Fruit fly (Drosophila melanogaster) whole organism, embryonic: Measurements from ENCODE around the gene CG10674.

Source experiments
- Atf6 ChIP-seq: fragments of 200-800 bp; sonication (Bioruptor generic); IDR thresholded peaks from 2 replicates; pipeline ENCODE4 v1.3.6; 2022; ENCODE audit warnings: missing biosample characterization, missing genetic modification characterization
- BEAF-32 ChIP-seq: fragments of 200-800 bp; sonication (Bioruptor generic); optimal IDR thresholded peaks from 3 replicates; lab custom pipeline; 2017; ENCODE audit warnings: missing biosample characterization, missing genetic modification characterization, mild to moderate bottlenecking, moderate library complexity, missing genetic modification reagents
- CG1024 ChIP-seq: fragments of 200-800 bp; sonication (Bioruptor generic); IDR thresholded peaks from 2 replicates; pipeline ENCODE4 v1.3.6; 2022; ENCODE audit warnings: missing biosample characterization, missing genetic modification characterization
- CG10979 ChIP-seq: fragments of 200-800 bp; sonication (Bioruptor generic); optimal IDR thresholded peaks from 2 replicates; lab custom pipeline; 2018; ENCODE audit warnings: missing biosample characterization, mild to moderate bottlenecking, missing genetic modification characterization, moderate library complexity
- CG13123 ChIP-seq: fragments of 200-800 bp; sonication (Bioruptor generic); optimal IDR thresholded peaks from 2 replicates; lab custom pipeline; 2016; ENCODE audit warnings: missing biosample characterization, missing genetic modification characterization
- CG1603 ChIP-seq: fragments of 200-800 bp; sonication (Bioruptor generic); optimal IDR thresholded peaks from 2 replicates; lab custom pipeline; 2019; ENCODE audit warnings: missing biosample characterization, mild to moderate bottlenecking, missing genetic modification characterization, moderate library complexity
- CG16813 ChIP-seq: fragments of 200-800 bp; sonication (Bioruptor generic); IDR thresholded peaks from 3 replicates; pipeline ENCODE4 v1.3.6; 2022; ENCODE audit warnings: missing biosample characterization, missing genetic modification characterization; ENCODE audit not compliant: partially characterized antibody
- CG17568 ChIP-seq: fragments of 200-800 bp; sonication (Bioruptor generic); optimal IDR thresholded peaks from 2 replicates; lab custom pipeline; 2018; ENCODE audit warnings: missing biosample characterization, mild to moderate bottlenecking, missing genetic modification characterization, moderate library complexity
- CG2678 ChIP-seq: fragments of 200-800 bp; sonication (Bioruptor generic); optimal IDR thresholded peaks from 3 replicates; lab custom pipeline; 2019; ENCODE audit warnings: missing biosample characterization, mild to moderate bottlenecking, missing genetic modification characterization, moderate library complexity
- CG30403 ChIP-seq: fragments of 200-800 bp; sonication (Bioruptor generic); optimal IDR thresholded peaks from 3 replicates; lab custom pipeline; 2016; ENCODE audit warnings: missing biosample characterization, missing genetic modification characterization
- CG3065 ChIP-seq: fragments of 200-800 bp; sonication (Bioruptor generic); optimal IDR thresholded peaks from 2 replicates; lab custom pipeline; 2016; ENCODE audit warnings: missing biosample characterization, missing genetic modification characterization
- CG32767 ChIP-seq: fragments of 200-800 bp; sonication (Bioruptor generic); IDR thresholded peaks from 2 replicates; pipeline ENCODE4 v1.3.6; 2022; ENCODE audit warnings: missing biosample characterization, missing genetic modification characterization
- CG33557 ChIP-seq: fragments of 200-800 bp; sonication (Bioruptor generic); optimal IDR thresholded peaks from 2 replicates; lab custom pipeline; 2019; ENCODE audit warnings: missing biosample characterization, mild to moderate bottlenecking, missing genetic modification characterization, moderate library complexity
- CG6254 ChIP-seq: fragments of 200-800 bp; sonication (Bioruptor generic); optimal IDR thresholded peaks from 3 replicates; lab custom pipeline; 2017; ENCODE audit warnings: mild to moderate bottlenecking, missing biosample characterization, missing genetic modification reagents, missing genetic modification characterization
- CG6813 ChIP-seq: fragments of 200-800 bp; sonication (Bioruptor generic); optimal IDR thresholded peaks from 2 replicates; lab custom pipeline; 2017; ENCODE audit warnings: missing biosample characterization, missing genetic modification characterization, mild to moderate bottlenecking, moderate library complexity, missing genetic modification reagents
- CG7745 ChIP-seq: fragments of 200-800 bp; sonication (Bioruptor generic); optimal IDR thresholded peaks from 2 replicates; lab custom pipeline; 2018; ENCODE audit warnings: missing biosample characterization, mild to moderate bottlenecking, missing genetic modification characterization, moderate library complexity
- CG7839 ChIP-seq: fragments of 200-800 bp; sonication (Bioruptor generic); optimal IDR thresholded peaks from 3 replicates; lab custom pipeline; 2018; ENCODE audit warnings: missing biosample characterization, mild to moderate bottlenecking, missing genetic modification characterization, moderate library complexity
- CoRest ChIP-seq: fragments of 200-800 bp; sonication (Bioruptor generic); optimal IDR thresholded peaks from 3 replicates; lab custom pipeline; 2018; ENCODE audit warnings: missing biosample characterization, mild to moderate bottlenecking, missing genetic modification characterization, moderate library complexity
- Dip3 ChIP-seq: fragments of 200-800 bp; sonication (Bioruptor generic); optimal IDR thresholded peaks from 3 replicates; lab custom pipeline; 2016; ENCODE audit warnings: missing biosample characterization, missing genetic modification characterization
- Ets65A ChIP-seq: fragments of 200-800 bp; sonication (Bioruptor generic); peaks from one replicate; lab custom pipeline; 2016; ENCODE audit warnings: missing biosample characterization, missing genetic modification characterization
- HLH54F ChIP-seq: fragments of 200-800 bp; sonication (Bioruptor generic); optimal IDR thresholded peaks from 3 replicates; lab custom pipeline; 2016; ENCODE audit warnings: missing biosample characterization, missing genetic modification characterization
- Hey ChIP-seq: fragments of 200-800 bp; sonication (Bioruptor generic); optimal IDR thresholded peaks from 3 replicates; lab custom pipeline; 2018; ENCODE audit warnings: missing biosample characterization, mild to moderate bottlenecking, missing genetic modification characterization
- Hmx ChIP-seq: fragments of 200-800 bp; sonication (Bioruptor generic); optimal IDR thresholded peaks from 2 replicates; lab custom pipeline; 2016; ENCODE audit warnings: missing biosample characterization, missing genetic modification characterization
- NFAT ChIP-seq: fragments of 200-800 bp; sonication (Bioruptor generic); IDR thresholded peaks from 2 replicates; pipeline ENCODE4 v1.3.6; 2022; ENCODE audit warnings: missing biosample characterization, missing genetic modification characterization
- Sry-β ChIP-seq: fragments of 200-800 bp; sonication (Bioruptor generic); optimal IDR thresholded peaks from 2 replicates; lab custom pipeline; 2018; ENCODE audit warnings: missing biosample characterization, mild to moderate bottlenecking, missing genetic modification characterization, moderate library complexity
- aop ChIP-seq: fragments of 200-800 bp; sonication (Bioruptor generic); IDR thresholded peaks from 2 replicates; pipeline ENCODE4 v1.3.6; 2022; ENCODE audit warnings: missing biosample characterization, missing genetic modification characterization
- az2 ChIP-seq: fragments of 200-800 bp; sonication (Bioruptor generic); optimal IDR thresholded peaks from 3 replicates; lab custom pipeline; 2016; ENCODE audit warnings: missing biosample characterization, missing genetic modification characterization
- bcd ChIP-seq: fragments of 200-800 bp; sonication (Bioruptor generic); optimal IDR thresholded peaks from 2 replicates; lab custom pipeline; 2017; ENCODE audit warnings: missing biosample characterization, mild to moderate bottlenecking, missing genetic modification characterization
- bigmax ChIP-seq: fragments of 200-800 bp; sonication (Bioruptor generic); optimal IDR thresholded peaks from 2 replicates; lab custom pipeline; 2018; ENCODE audit warnings: missing biosample characterization, mild to moderate bottlenecking, missing genetic modification characterization
- chinmo ChIP-seq: fragments of 200-800 bp; sonication (Bioruptor generic); IDR thresholded peaks from 4 replicates; pipeline ENCODE4 v1.3.6; 2022; ENCODE audit warnings: missing biosample characterization, missing genetic modification characterization; ENCODE audit not compliant: partially characterized antibody
- corto ChIP-seq: fragments of 200-800 bp; sonication (Bioruptor generic); optimal IDR thresholded peaks from 2 replicates; lab custom pipeline; 2016; ENCODE audit warnings: missing biosample characterization, mild to moderate bottlenecking, missing genetic modification characterization, moderate library complexity
- dan ChIP-seq: fragments of 200-800 bp; sonication (Bioruptor generic); IDR thresholded peaks from 2 replicates; pipeline ENCODE4 v1.3.6; 2022; ENCODE audit warnings: missing biosample characterization, missing genetic modification characterization
- ems ChIP-seq: fragments of 200-800 bp; sonication (Bioruptor generic); optimal IDR thresholded peaks from 3 replicates; lab custom pipeline; 2016; ENCODE audit warnings: missing biosample characterization, missing genetic modification characterization
- eve ChIP-seq, 2 experiments: fragments of >200 bp; optimal IDR thresholded peaks; 2 replicates each; lab custom pipeline; 2017; ENCODE audit warnings: missing biosample characterization in 2 of 2, missing genetic modification characterization in 2 of 2
- kay ChIP-seq: fragments of 200-800 bp; sonication (Bioruptor generic); optimal IDR thresholded peaks from 2 replicates; lab custom pipeline; 2016; ENCODE audit warnings: missing biosample characterization, missing genetic modification characterization
- kni ChIP-seq: fragments of 200-800 bp; sonication (Bioruptor generic); optimal IDR thresholded peaks from 3 replicates; lab custom pipeline; 2017; ENCODE audit warnings: mild to moderate bottlenecking, missing biosample characterization, missing genetic modification reagents, missing genetic modification characterization
- lab ChIP-seq: fragments of 200-800 bp; sonication (Bioruptor generic); optimal IDR thresholded peaks from 3 replicates; lab custom pipeline; 2017; ENCODE audit warnings: missing biosample characterization, missing genetic modification characterization, mild to moderate bottlenecking, moderate library complexity, missing genetic modification reagents
- lilli ChIP-seq: fragments of 200-800 bp; sonication (Bioruptor generic); optimal IDR thresholded peaks from 3 replicates; lab custom pipeline; 2016; ENCODE audit warnings: missing biosample characterization, missing genetic modification characterization
- nmo ChIP-seq: fragments of 200-800 bp; sonication (Bioruptor generic); optimal IDR thresholded peaks from 2 replicates; lab custom pipeline; 2018; ENCODE audit warnings: missing biosample characterization, mild to moderate bottlenecking, missing genetic modification characterization, moderate library complexity
- psq ChIP-seq: fragments of 200-800 bp; sonication (Bioruptor generic); optimal IDR thresholded peaks from 2 replicates; lab custom pipeline; 2017; ENCODE audit warnings: missing biosample characterization, missing genetic modification characterization
- rib ChIP-seq: fragments of 200-800 bp; sonication (Bioruptor generic); IDR thresholded peaks from 2 replicates; pipeline ENCODE4 v1.3.6; 2022; ENCODE audit warnings: missing biosample characterization, missing genetic modification characterization
- ro ChIP-seq: fragments of 200-800 bp; sonication (Bioruptor generic); IDR thresholded peaks from 2 replicates; pipeline ENCODE4 v1.3.6; 2022; ENCODE audit warnings: missing biosample characterization, missing genetic modification characterization
- sc ChIP-seq, 3 experiments: fragments of >200 bp in 2 of 3; fragments of 200-800 bp in 1 of 3; sonication (Bioruptor generic) in 1 of 3; optimal IDR thresholded peaks; 2 replicates in 2 of 3; 3 replicates in 1 of 3; lab custom pipeline; 2017; ENCODE audit warnings: mild to moderate bottlenecking in 1 of 3, missing biosample characterization in 1 of 3, missing genetic modification characterization in 1 of 3, missing genetic modification reagents in 1 of 3
- schlank ChIP-seq: fragments of 200-800 bp; sonication (Bioruptor generic); optimal IDR thresholded peaks from 2 replicates; lab custom pipeline; 2018; ENCODE audit warnings: missing biosample characterization, mild to moderate bottlenecking, missing genetic modification characterization
- stc ChIP-seq: fragments of 200-800 bp; sonication (Bioruptor generic); IDR thresholded peaks from 2 replicates; pipeline ENCODE4 v1.3.6; 2022; ENCODE audit warnings: missing biosample characterization, missing genetic modification characterization
- tll ChIP-seq, 2 experiments: fragments of 200-800 bp in 1 of 2; fragments of >200 bp in 1 of 2; sonication (Bioruptor generic) in 1 of 2; optimal IDR thresholded peaks; 2 replicates each; lab custom pipeline; 2017 to 2019; ENCODE audit warnings: missing biosample characterization in 2 of 2, missing genetic modification characterization in 2 of 2, mild to moderate bottlenecking in 1 of 2, moderate library complexity in 1 of 2
- ttk ChIP-seq: fragments of 200-800 bp; sonication (Bioruptor generic); IDR thresholded peaks from 2 replicates; pipeline ENCODE4 v2.1.2; 2022; ENCODE audit warnings: missing biosample characterization, missing genetic modification characterization
- vnd ChIP-seq: fragments of 200-800 bp; sonication (Bioruptor generic); IDR thresholded peaks from 3 replicates; pipeline ENCODE4 v1.3.6; 2022; ENCODE audit warnings: missing biosample characterization, missing genetic modification characterization; ENCODE audit not compliant: partially characterized antibody

CG10674 gene

dm6 chr3L:5183662-5184061 lies 47.6 kb upstream of the CG10674 start:
- TF ChIP-seq eve (GFP tag; optimal IDR thresholded peaks at IDR 0.05; lab: Kevin White, UChicago) (peak in 1 of 2 experiments; percentile 19), chinmo (GFP tag; lab: Robert Waterston, UW) (0 out of 4 replicates have a peak, but pooled peaks have one; percentile 2), CoRest (no peak)
- TF ChIP-seq, all 482 proteins: peak for 2

- TF ChIP-seq CG13123 (GFP tag; lab: Kevin White, UChicago) (no peak), Ets65A (GFP tag; lab: Kevin White, UChicago) (peak; percentile 35), ttk (GFP tag; lab: Robert Waterston, UW) (no peak), CG17568 (GFP tag; lab: Kevin White, UChicago) (no peak), ems (GFP tag; lab: Kevin White, UChicago) (no peak), stc (GFP tag; lab: Robert Waterston, UW) (no peak), BEAF-32 (GFP tag; lab: Kevin White, UChicago) (no peak), kay (GFP tag; lab: Kevin White, UChicago) (no peak), lab (peak; percentile 6), CG1603 (tag; lab: Kevin White, UChicago) (no peak), vnd (GFP tag; lab: Robert Waterston, UW) (no peak), Hmx (GFP tag; lab: Kevin White, UChicago) (no peak), kni (GFP tag; lab: Kevin White, UChicago) (no peak), CG7839 (tag; lab: Kevin White, UChicago) (no peak), CG33557 (GFP tag; lab: Kevin White, UChicago) (no peak), NFAT (no peak), CG3065 (no peak), Sry-β (GFP tag; lab: Kevin White, UChicago) (no peak), CG7745 (tag; lab: Kevin White, UChicago) (no peak), corto (GFP tag; lab: Kevin White, UChicago) (no peak), CG2678 (tag; lab: Kevin White, UChicago) (peak; percentile 42), Atf6 (GFP tag; lab: Robert Waterston, UW) (0 out of 2 replicates have a peak, but pooled peaks have one; percentile 9), nmo (peak; percentile 17), CG1024 (GFP tag; lab: Robert Waterston, UW) (no peak), dan (no peak), tll (GFP tag; optimal IDR thresholded peaks at IDR 0.05; lab: Kevin White, UChicago) (no peak), psq (GFP tag; lab: Kevin White, UChicago) (no peak), rib (GFP tag; lab: Robert Waterston, UW) (no peak), CG6813 (GFP tag; lab: Kevin White, UChicago) (no peak), HLH54F (no peak), az2 (peak; percentile 8), CG32767 (no peak), CG6254 (GFP tag; lab: Kevin White, UChicago) (no peak), schlank (tag; lab: Kevin White, UChicago) (no peak), lilli (GFP tag; lab: Kevin White, UChicago) (no peak), bcd (no peak), CG16813 (GFP tag; lab: Robert Waterston, UW) (no peak), sc (optimal IDR thresholded peaks at IDR 0.05; lab: Kevin White, UChicago) (no peak), sc (GFP tag; optimal IDR thresholded peaks at IDR 0.05; lab: Kevin White, UChicago) (no peak), CG30403 (GFP tag; lab: Kevin White, UChicago) (no peak), Hey (tag; lab: Kevin White, UChicago) (no peak), ro (GFP tag; lab: Robert Waterston, UW) (no peak), Dip3 (GFP tag; lab: Kevin White, UChicago) (no peak), CG10979 (no peak), bigmax (no peak), aop (GFP tag; lab: Robert Waterston, UW) (no peak)
Measured at dm6 chr3L:5182994-5183566, 47.0 kb upstream of the CG10674 start.
